Fruit fly (Drosophila melanogaster): ENCODE measurements around the gene Krn.

Gene Krn

DNA sequence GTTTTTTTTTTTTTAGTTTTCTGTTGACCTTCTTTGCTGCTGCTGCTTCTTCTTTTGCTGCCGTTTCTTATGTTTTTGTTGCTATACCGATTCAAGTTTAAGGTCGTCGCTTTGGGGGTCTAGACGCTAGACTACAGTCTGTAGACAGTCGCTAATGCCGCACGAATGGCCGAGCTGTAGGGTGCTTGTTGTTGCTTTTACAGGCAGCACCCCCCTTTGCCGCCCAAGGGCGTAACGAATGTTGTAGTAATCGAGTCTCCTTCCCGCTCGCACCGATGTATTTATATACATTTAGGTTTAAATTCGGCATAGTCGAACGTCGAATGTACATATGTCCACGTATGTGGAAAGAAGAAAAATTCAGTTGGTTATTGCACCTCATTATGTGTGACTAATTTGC, 49.2 kb downstream of the Krn start (continued):
- TF ChIP-seq CG3847 (GFP tag; IDR thresholded peaks at IDR 0.05) (0 out of 2 replicates have a peak, but pooled peaks have one; percentile 13), chinmo (GFP tag; IDR thresholded peaks at IDR 0.05; ENCODE audit: partially characterized antibody) (peak; percentile 84; the same call in 3 of the 4 replicates), ftz-f1 (GFP tag; optimal IDR thresholded peaks at IDR 0.05) (peak; percentile 92)

DNA sequence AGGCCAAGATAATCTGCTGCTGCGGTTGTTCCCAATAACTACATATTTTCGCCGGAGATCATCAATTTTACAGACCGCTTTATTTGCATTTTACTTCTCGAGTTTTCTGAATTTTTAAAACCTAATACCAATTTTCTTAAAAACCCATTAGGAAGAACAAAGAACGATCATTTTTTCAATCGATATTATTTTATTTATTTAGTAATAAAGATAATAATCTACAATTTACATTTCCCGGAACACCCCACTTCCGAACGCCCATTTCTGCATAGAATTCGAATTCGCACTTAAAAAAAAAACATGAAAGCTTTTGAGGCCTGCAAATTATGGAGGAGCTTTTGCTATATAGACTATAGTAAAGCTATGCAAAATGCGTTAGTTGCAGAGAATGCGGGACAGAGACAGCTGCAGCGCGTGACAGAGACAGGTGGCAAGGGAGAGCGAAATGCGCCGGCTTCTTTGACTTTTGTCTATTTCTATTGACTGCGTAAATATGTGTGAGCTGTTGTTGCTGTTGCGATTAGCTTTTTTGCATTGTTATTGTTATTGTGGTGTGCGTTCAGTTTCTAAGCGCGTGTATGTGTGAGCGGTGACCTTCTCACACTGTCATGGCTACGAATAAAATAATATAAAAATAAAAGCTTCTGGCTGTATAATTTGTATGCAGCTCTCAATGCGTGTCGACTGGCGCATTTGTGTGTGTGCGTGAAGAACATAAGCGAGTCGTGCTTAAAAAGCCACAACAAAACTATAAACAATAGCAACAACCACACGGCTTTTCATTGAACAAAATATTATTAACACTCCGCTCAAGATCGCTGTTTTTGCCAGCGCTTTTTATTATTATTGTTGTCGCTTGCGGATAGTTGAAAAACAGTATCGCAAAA, 50.3 kb downstream of the Krn start:
- TF ChIP-seq vvl (GFP tag; IDR thresholded peaks at IDR 0.05): 0 out of 2 replicates have a peak, but pooled peaks have one; percentile 18
- no peak for TF ChIP-seq Oli (tag; optimal IDR thresholded peaks at IDR 0.05)
- peak; percentile 2 for TF ChIP-seq Blimp-1 (GFP tag; optimal IDR thresholded peaks at IDR 0.05)
- TF ChIP-seq Chrac-16 (GFP tag; optimal IDR thresholded peaks at IDR 0.05): no peak
- TF ChIP-seq Drgx (GFP tag; IDR thresholded peaks at IDR 0.05): peak; percentile 75
- peak; percentile 96 for TF ChIP-seq chinmo (GFP tag; IDR thresholded peaks at IDR 0.05; ENCODE audit: partially characterized antibody)
- peak; percentile 49 for TF ChIP-seq CG11504 (tag; optimal IDR thresholded peaks at IDR 0.05)
- TF ChIP-seq z (GFP tag; IDR thresholded peaks at IDR 0.05): no peak
- TF ChIP-seq CG2120 (GFP tag; optimal IDR thresholded peaks at IDR 0.05): peak; percentile 15
- no peak for TF ChIP-seq CG4730 (GFP tag; IDR thresholded peaks at IDR 0.05)
- TF ChIP-seq Ets65A (GFP tag): peak; percentile 38
- no peak for TF ChIP-seq insv (GFP tag; optimal IDR thresholded peaks at IDR 0.05)
- TF ChIP-seq ftz-f1 (GFP tag; optimal IDR thresholded peaks at IDR 0.05): peak; percentile 24
- TF ChIP-seq CG7839 (tag; optimal IDR thresholded peaks at IDR 0.05): peak; percentile 29
- peak; percentile 5 for TF ChIP-seq Sox102F (GFP tag; optimal IDR thresholded peaks at IDR 0.05)
- peak in 1 of 2 experiments; percentile 39 for TF ChIP-seq Eip74EF (GFP tag; optimal IDR thresholded peaks at IDR 0.05)
- no peak for TF ChIP-seq CG32532 (GFP tag; IDR thresholded peaks at IDR 0.05)
- peak in 1 of 2 experiments; percentile 9 for TF ChIP-seq Hr78 (GFP tag; optimal IDR thresholded peaks at IDR 0.05)
- TF ChIP-seq CG12942 (GFP tag; optimal IDR thresholded peaks at IDR 0.05): no peak
- peak; percentile 19 for TF ChIP-seq gem (tag; optimal IDR thresholded peaks at IDR 0.05)
- TF ChIP-seq rib (GFP tag; IDR thresholded peaks at IDR 0.05): 0 out of 2 replicates have a peak, but pooled peaks have one; percentile 41
- peak; percentile 35 for TF ChIP-seq CG2678 (tag; optimal IDR thresholded peaks at IDR 0.05)
- peak; percentile 7 for TF ChIP-seq CG15269 (tag; optimal IDR thresholded peaks at IDR 0.05)
- no peak for TF ChIP-seq sisA (GFP tag; IDR thresholded peaks at IDR 0.05)
- peak; percentile 27 for TF ChIP-seq Sox100B (GFP tag; optimal IDR thresholded peaks at IDR 0.05)
- TF ChIP-seq bcd (GFP tag; optimal IDR thresholded peaks at IDR 0.05): peak; percentile 6
- TF ChIP-seq cg (GFP tag; optimal IDR thresholded peaks at IDR 0.05): peak; percentile 56
- TF ChIP-seq CoRest (tag; optimal IDR thresholded peaks at IDR 0.05): peak; percentile 0
- peak; percentile 16 for TF ChIP-seq CG30403 (GFP tag; optimal IDR thresholded peaks at IDR 0.05)
- TF ChIP-seq Med (GFP tag): peak; percentile 61

Measured in whole organism, embryonic.